Worm (Caenorhabditis elegans) whole organism, mixed stage, embryonic: ENCODE results near the gene Y66C5A.1.

ENCODE experiments used
- elt-3 ChIP-seq: fragments of 150-350 bp; optimal IDR thresholded peaks from 2 replicates; lab custom pipeline; 2014; ENCODE audit warnings: missing biosample characterization, missing genetic modification characterization
- flh-1 ChIP-seq: fragments of 200-800 bp; sonication (Bioruptor generic); optimal IDR thresholded peaks from 2 replicates; lab custom pipeline; 2018; ENCODE audit warnings: mild to moderate bottlenecking, missing genetic modification characterization, moderate library complexity, missing compliant biosample characterization
- nhr-237 ChIP-seq: fragments of 150-350 bp; optimal IDR thresholded peaks from 2 replicates; lab custom pipeline; 2014; ENCODE audit warnings: missing biosample characterization, missing genetic modification characterization
- nhr-28 ChIP-seq: fragments of 150-350 bp; optimal IDR thresholded peaks from 2 replicates; lab custom pipeline; 2014; ENCODE audit warnings: missing biosample characterization, missing genetic modification characterization
- tbx-8 ChIP-seq: fragments of 200-800 bp; sonication (Bioruptor generic); optimal IDR thresholded peaks from 2 replicates; lab custom pipeline; 2018; ENCODE audit warnings: mild to moderate bottlenecking, missing genetic modification characterization, moderate library complexity, missing compliant biosample characterization

DNA sequence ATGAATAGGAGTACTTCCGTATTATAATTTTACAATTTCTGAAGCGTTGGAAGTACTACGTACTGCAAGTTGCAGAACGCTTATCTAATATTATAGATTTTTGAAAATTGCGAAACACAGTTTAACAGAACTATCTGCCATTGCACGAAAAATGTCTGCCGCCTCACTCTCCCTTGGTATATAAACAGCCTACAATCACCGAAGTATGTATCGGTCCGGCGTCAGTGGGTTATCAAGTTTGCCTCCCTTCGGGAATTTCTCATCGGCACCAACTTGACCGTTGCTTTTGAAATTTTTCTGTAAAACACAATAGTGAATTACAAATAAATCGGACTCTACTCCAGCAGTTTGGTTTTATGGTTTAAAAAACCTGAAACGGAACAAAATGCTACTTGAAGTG is 22.0 kb upstream of the Y66C5A.1 start:
- no peak for TF ChIP-seq flh-1 (GFP tag; lab: Kevin White, UChicago)
- TF ChIP-seq elt-3: no peak
- no peak for TF ChIP-seq tbx-8 (GFP tag; lab: Kevin White, UChicago)
- TF ChIP-seq nhr-28 (tag; lab: Kevin White, UChicago): no peak
- no peak for TF ChIP-seq nhr-237 (tag; lab: Kevin White, UChicago)
